Worm (Caenorhabditis elegans) whole organism, midembryonic: ENCODE data around the gene fbxa-139.

Experiments
- T22C8.4 ChIP-seq: fragments of 200-800 bp; sonication (Bioruptor generic); IDR thresholded peaks from 2 replicates; pipeline ENCODE4 v1.3.6; 2022; ENCODE audit warnings: missing genetic modification characterization, missing compliant biosample characterization
- cog-1 ChIP-seq: sonication (generic microtip); optimal IDR thresholded peaks from 2 replicates; lab custom pipeline; 2016; ENCODE audit warnings: missing genetic modification characterization, missing compliant biosample characterization
- flt-1 ChIP-seq: fragments of 200-800 bp; sonication (Bioruptor generic); IDR thresholded peaks from 2 replicates; pipeline ENCODE4 v1.3.6; 2022; ENCODE audit warnings: missing genetic modification characterization, missing compliant biosample characterization
- klf-2 ChIP-seq: fragments of 200-800 bp; sonication (Bioruptor generic); conservative IDR thresholded peaks from 2 replicates; pipeline ENCODE4 v1.3.6; 2022; ENCODE audit warnings: missing genetic modification reagents, missing genetic modification characterization, missing compliant biosample characterization
- med-1 ChIP-seq: sonication (generic microtip); optimal IDR thresholded peaks from 2 replicates; lab custom pipeline; 2017; ENCODE audit warnings: missing genetic modification characterization, mild to moderate bottlenecking, missing compliant biosample characterization, antibody characterized with exemption, missing genetic modification reagents; ENCODE audit not compliant: insufficient read depth
- ref-1 ChIP-seq: fragments of 200-800 bp; sonication (Bioruptor generic); conservative IDR thresholded peaks from 2 replicates; pipeline ENCODE4 v1.3.6; 2022; ENCODE audit warnings: missing genetic modification reagents, missing genetic modification characterization, missing compliant biosample characterization
- tab-1 ChIP-seq: fragments of 200-800 bp; sonication (Bioruptor generic); IDR thresholded peaks from 2 replicates; pipeline ENCODE4 v1.3.6; 2022; ENCODE audit warnings: missing genetic modification characterization, missing compliant biosample characterization
- ztf-23 ChIP-seq: fragments of 200-800 bp; sonication (Bioruptor generic); IDR thresholded peaks from 2 replicates; pipeline ENCODE4 v1.3.6; 2022; ENCODE audit warnings: missing genetic modification reagents, missing genetic modification characterization, missing compliant biosample characterization
- ztf-29 ChIP-seq: fragments of 200-800 bp; sonication (Bioruptor generic); IDR thresholded peaks from 2 replicates; pipeline ENCODE4 v1.3.6; 2022; ENCODE audit warnings: missing genetic modification reagents, missing genetic modification characterization, missing compliant biosample characterization

Gene fbxa-139

ce11 chrV:15550408-15550807, 44.1 kb downstream of the fbxa-139 start:
- TF ChIP-seq ztf-23 (GFP tag; lab: Robert Waterston, UW) (0 out of 2 replicates have a peak, but pooled peaks have one; percentile 25), ref-1 (GFP tag; lab: Robert Waterston, UW) (no peak)

ce11 chrV:15547727-15548126, 46.7 kb downstream of the fbxa-139 start:
- TF ChIP-seq ref-1 (GFP tag; lab: Robert Waterston, UW): 0 out of 2 replicates have a peak, but pooled peaks have one; percentile 24
- TF ChIP-seq med-1 (GFP tag; lab: Kevin White, UChicago): no peak
- peak; percentile 68; the same call in 1 of the 2 replicates for TF ChIP-seq flt-1 (GFP tag; lab: Robert Waterston, UW)
- TF ChIP-seq klf-2 (GFP tag; lab: Robert Waterston, UW): 0 out of 2 replicates have a peak, but pooled peaks have one; percentile 43

ce11 chrV:15544898-15545297, 49.6 kb downstream of the fbxa-139 start, which contains the start of gene glb-14:
TSS of gene glb-14 (minus strand) at chrV:15544994.
- TF ChIP-seq ztf-23 (GFP tag; lab: Robert Waterston, UW): no peak
- no peak for TF ChIP-seq cog-1
- no peak for TF ChIP-seq tab-1 (GFP tag; lab: Robert Waterston, UW)
- no peak for TF ChIP-seq T22C8.4
- TF ChIP-seq ref-1 (GFP tag; lab: Robert Waterston, UW): no peak
- no peak for TF ChIP-seq ztf-29 (GFP tag; lab: Robert Waterston, UW)
- no peak for TF ChIP-seq med-1 (GFP tag; lab: Kevin White, UChicago)
- no peak for TF ChIP-seq flt-1 (GFP tag; lab: Robert Waterston, UW)
- no peak for TF ChIP-seq klf-2 (GFP tag; lab: Robert Waterston, UW)
